Fruit fly (Drosophila melanogaster) whole organism: ENCODE data around the gene stac.

Source experiments
- CG8478 ChIP-seq: fragments of >200 bp; optimal IDR thresholded peaks from 2 replicates; lab custom pipeline; 2018; ENCODE audit warnings: inconsistent platforms
- Dll ChIP-seq: fragments of >200 bp; optimal IDR thresholded peaks from 2 replicates; lab custom pipeline; 2017
- EcR ChIP-seq, 2 experiments: fragments of >200 bp; optimal IDR thresholded peaks; 2 replicates each; lab custom pipeline; 2017; ENCODE audit warnings: missing biosample characterization in 2 of 2, missing genetic modification characterization in 2 of 2, missing genetic modification reagents in 2 of 2
- pan ChIP-seq: fragments of >200 bp; optimal IDR thresholded peaks from 2 replicates; lab custom pipeline; 2017
- psq ChIP-seq: fragments of >200 bp; optimal IDR thresholded peaks from 2 replicates; lab custom pipeline; 2017
- usp ChIP-seq: fragments of >200 bp; optimal IDR thresholded peaks from 2 replicates; lab custom pipeline; 2017; ENCODE audit warnings: missing biosample characterization, missing genetic modification characterization, mixed read lengths

- TF ChIP-seq usp = no peak
- TF ChIP-seq pan = no peak
- no peak for TF ChIP-seq CG8478 (lab: Kevin White, UChicago)
- TF ChIP-seq psq (lab: Kevin White, UChicago) = no peak
- TF ChIP-seq EcR (GFP tag; optimal IDR thresholded peaks at IDR 0.05; lab: Kevin White, UChicago) = no peak
- TF ChIP-seq Dll = no peak
These were observed 4.5 kb upstream of the stac start for dm6 chr3R:25051441-25052097.
